Worm (Caenorhabditis elegans) whole organism, L4 larva: ENCODE measurements around the gene K10B4.3.

Experiments
- ceh-32 ChIP-seq: sonication (generic microtip); optimal IDR thresholded peaks from 2 replicates; lab custom pipeline; 2016; ENCODE audit warnings: mild to moderate bottlenecking, missing genetic modification characterization, missing compliant biosample characterization; ENCODE audit not compliant: poor library complexity
- daf-12 ChIP-seq: fragments of 150-350 bp; optimal IDR thresholded peaks from 2 replicates; lab custom pipeline; 2014; ENCODE audit warnings: missing biosample characterization, missing genetic modification reagents, missing genetic modification characterization
- hif-1 ChIP-seq, 2 experiments: sonication (generic microtip); optimal IDR thresholded peaks; 2 replicates each; lab custom pipeline; 2016 to 2017; ENCODE audit warnings: missing compliant biosample characterization in 2 of 2, missing genetic modification characterization in 2 of 2, missing genetic modification reagents in 2 of 2, missing genotype in 2 of 2, mild to moderate bottlenecking in 1 of 2
- lin-39 ChIP-seq: fragments of 150-350 bp; optimal IDR thresholded peaks from 2 replicates; lab custom pipeline; 2014; ENCODE audit warnings: missing biosample characterization, missing genetic modification reagents, missing genetic modification characterization
- nhr-11 ChIP-seq: fragments of 150-350 bp; optimal IDR thresholded peaks from 2 replicates; lab custom pipeline; 2014; ENCODE audit warnings: missing biosample characterization, missing genetic modification characterization
- nhr-48 ChIP-seq: sonication (generic microtip); optimal IDR thresholded peaks from 2 replicates; lab custom pipeline; 2016; ENCODE audit warnings: mild to moderate bottlenecking, missing genetic modification characterization, missing compliant biosample characterization
- nhr-6 ChIP-seq: fragments of 150-350 bp; optimal IDR thresholded peaks from 2 replicates; lab custom pipeline; 2014; ENCODE audit warnings: missing biosample characterization, missing genetic modification characterization
- php-3 ChIP-seq: fragments of 200-800 bp; sonication (Bioruptor generic); IDR thresholded peaks from 2 replicates; pipeline ENCODE4 v1.3.6; 2022; ENCODE audit warnings: missing genetic modification reagents, missing genetic modification characterization, missing compliant biosample characterization
- skn-1 ChIP-seq: fragments of 150-350 bp; optimal IDR thresholded peaks from 2 replicates; lab custom pipeline; 2014; ENCODE audit warnings: missing biosample characterization, missing genetic modification characterization
- unc-39 ChIP-seq: sonication (generic microtip); optimal IDR thresholded peaks from 2 replicates; lab custom pipeline; 2017; ENCODE audit warnings: missing biosample characterization, missing genetic modification characterization
- zfp-3 ChIP-seq: fragments of 200-800 bp; sonication (Bioruptor generic); conservative IDR thresholded peaks from 2 replicates; pipeline ENCODE4 v1.3.6; 2022; ENCODE audit warnings: missing genetic modification reagents, missing genetic modification characterization, missing compliant biosample characterization

- TF ChIP-seq hif-1 (tag; optimal IDR thresholded peaks at IDR 0.05; lab: Kevin White, UChicago) = no peak
- TF ChIP-seq ceh-32 = no peak
- TF ChIP-seq lin-39 (tag; lab: Kevin White, UChicago) = no peak
- TF ChIP-seq daf-12 = no peak
- no peak for TF ChIP-seq nhr-48 (tag; lab: Kevin White, UChicago)
- no peak for TF ChIP-seq nhr-11
- no peak for TF ChIP-seq skn-1 (tag; lab: Kevin White, UChicago)
- TF ChIP-seq php-3 (GFP tag; lab: Robert Waterston, UW) = no peak
- TF ChIP-seq unc-39 (tag; lab: Kevin White, UChicago) = no peak
- TF ChIP-seq nhr-6 (tag; lab: Kevin White, UChicago) = no peak
- no peak for TF ChIP-seq zfp-3 (GFP tag; lab: Robert Waterston, UW)
These were observed 47.7 kb downstream of the K10B4.3 start for ce11 chrII:73329-73728.
